Worm (Caenorhabditis elegans) whole organism, early embryonic: ENCODE measurements around the gene ivd-1.

Source experiments
- B0310.2 ChIP-seq: sonication (generic microtip); optimal IDR thresholded peaks from 2 replicates; lab custom pipeline; 2016; ENCODE audit warnings: mild to moderate bottlenecking, missing genetic modification characterization, missing compliant biosample characterization
- F13C5.2 ChIP-seq: sonication (generic microtip); optimal IDR thresholded peaks from 2 replicates; lab custom pipeline; 2017; ENCODE audit warnings: mild to moderate bottlenecking, missing genetic modification characterization, inconsistent platforms, missing compliant biosample characterization
- aly-1 ChIP-seq: sonication (generic microtip); optimal IDR thresholded peaks from 2 replicates; lab custom pipeline; 2016; ENCODE audit warnings: missing genetic modification characterization, missing compliant biosample characterization
- ama-1 ChIP-seq: fragments of 150-350 bp; optimal IDR thresholded peaks from 2 replicates; lab custom pipeline; 2014
- ceh-13 ChIP-seq: fragments of 200-800 bp; sonication (Bioruptor generic); optimal IDR thresholded peaks from 2 replicates; lab custom pipeline; 2018; ENCODE audit warnings: mild to moderate bottlenecking, missing genetic modification characterization, missing compliant biosample characterization
- ceh-36 ChIP-seq: sonication (generic microtip); optimal IDR thresholded peaks from 2 replicates; lab custom pipeline; 2016; ENCODE audit warnings: missing genetic modification characterization, inconsistent platforms, missing compliant biosample characterization
- ets-7 ChIP-seq: sonication (generic microtip); optimal IDR thresholded peaks from 2 replicates; lab custom pipeline; 2016; ENCODE audit warnings: missing genotype, missing genetic modification characterization, missing compliant biosample characterization
- flt-1 ChIP-seq: fragments of 200-800 bp; sonication (Bioruptor generic); IDR thresholded peaks from 2 replicates; pipeline ENCODE4 v1.3.6; 2022; ENCODE audit warnings: missing genetic modification characterization, missing compliant biosample characterization
- hmbx-1 ChIP-seq: sonication (generic microtip); optimal IDR thresholded peaks from 2 replicates; lab custom pipeline; 2016; ENCODE audit warnings: mild to moderate bottlenecking, missing genetic modification characterization, missing compliant biosample characterization
- hmg-4 ChIP-seq: fragments of 200-800 bp; sonication (Bioruptor generic); optimal IDR thresholded peaks from 2 replicates; lab custom pipeline; 2018; ENCODE audit warnings: mild to moderate bottlenecking, missing genetic modification characterization, missing compliant biosample characterization
- hnd-1 ChIP-seq: sonication (generic microtip); optimal IDR thresholded peaks from 2 replicates; lab custom pipeline; 2016; ENCODE audit warnings: missing genetic modification characterization, missing compliant biosample characterization
- pes-1 ChIP-seq: fragments of 200-800 bp; sonication (Bioruptor generic); IDR thresholded peaks from 2 replicates; pipeline ENCODE4 v1.3.6; 2022; ENCODE audit warnings: missing genetic modification reagents, missing genetic modification characterization, missing compliant biosample characterization
- scrt-1 ChIP-seq: fragments of 200-800 bp; sonication (Bioruptor generic); IDR thresholded peaks from 2 replicates; pipeline ENCODE4 v1.3.6; 2022; ENCODE audit warnings: missing genetic modification characterization, missing compliant biosample characterization
- sea-1 ChIP-seq: fragments of 200-800 bp; sonication (Bioruptor generic); conservative IDR thresholded peaks from 2 replicates; pipeline ENCODE4 v1.3.6; 2022; ENCODE audit warnings: missing genetic modification characterization, missing compliant biosample characterization
- tbx-11 ChIP-seq: fragments of 200-800 bp; sonication (Bioruptor generic); IDR thresholded peaks from 2 replicates; pipeline ENCODE4 v1.3.6; 2022; ENCODE audit warnings: missing genetic modification characterization, missing compliant biosample characterization
- tbx-37 ChIP-seq: fragments of 200-800 bp; sonication (Bioruptor generic); conservative IDR thresholded peaks from 2 replicates; pipeline ENCODE4 v1.3.6; 2022; ENCODE audit warnings: missing genetic modification reagents, missing genetic modification characterization, missing compliant biosample characterization
- tra-4 ChIP-seq: sonication (generic microtip); optimal IDR thresholded peaks from 2 replicates; lab custom pipeline; 2017; ENCODE audit warnings: missing genetic modification characterization, missing compliant biosample characterization

The ivd-1 gene

ce11 chrIV:5054297-5054696 lies 34.4 kb downstream of the ivd-1 start:
- no peak for TF ChIP-seq hmg-4
- TF ChIP-seq ama-1 (lab: Kevin White, UChicago): no peak
- no peak for TF ChIP-seq aly-1 (tag; lab: Kevin White, UChicago)
- TF ChIP-seq pes-1 (GFP tag; lab: Robert Waterston, UW): no peak
- no peak for TF ChIP-seq tra-4 (tag; lab: Kevin White, UChicago)
- no peak for TF ChIP-seq B0310.2 (tag; lab: Kevin White, UChicago)

ce11 chrIV:5045389-5045788 lies 43.3 kb downstream of the ivd-1 start, which contains the start of gene hot-9:
Gene hot-9, minus strand, starts transcription at chrIV:5045489.
- TF ChIP-seq tbx-37 (GFP tag; lab: Robert Waterston, UW) (no peak), ceh-13 (GFP tag; lab: Kevin White, UChicago) (no peak), hnd-1 (no peak), ets-7 (no peak), pes-1 (GFP tag; lab: Robert Waterston, UW) (no peak), F13C5.2 (tag; lab: Kevin White, UChicago) (no peak), hmg-4 (no peak), aly-1 (tag; lab: Kevin White, UChicago) (no peak), tbx-11 (GFP tag; lab: Robert Waterston, UW) (no peak)

- TF ChIP-seq pes-1 (GFP tag; lab: Robert Waterston, UW) (peak; percentile 84), aly-1 (tag; lab: Kevin White, UChicago) (no peak), F13C5.2 (tag; lab: Kevin White, UChicago) (no peak), tbx-11 (GFP tag; lab: Robert Waterston, UW) (peak; percentile 59), tbx-37 (GFP tag; lab: Robert Waterston, UW) (peak; percentile 49; the same call in 1 of the 2 replicates), sea-1 (GFP tag; lab: Robert Waterston, UW) (peak; percentile 74; the same call in 1 of the 2 replicates), scrt-1 (GFP tag; lab: Robert Waterston, UW) (peak; percentile 80), flt-1 (GFP tag; lab: Robert Waterston, UW) (peak; percentile 82), B0310.2 (tag; lab: Kevin White, UChicago) (peak; percentile 18)
These were observed 49.9 kb downstream of the ivd-1 start for ce11 chrIV:5038744-5039143.

- TF ChIP-seq hmbx-1 (tag; lab: Kevin White, UChicago): no peak
- TF ChIP-seq ceh-36 (tag; lab: Kevin White, UChicago): no peak
- no peak for TF ChIP-seq ceh-13 (GFP tag; lab: Kevin White, UChicago)
- TF ChIP-seq F13C5.2 (tag; lab: Kevin White, UChicago): no peak
- TF ChIP-seq ama-1 (lab: Kevin White, UChicago): no peak
- no peak for TF ChIP-seq tra-4 (tag; lab: Kevin White, UChicago)
These were observed 51.2 kb downstream of the ivd-1 start, which contains the start of gene C09B9.1 for ce11 chrIV:5037489-5037888. Gene C09B9.1, plus strand, starts transcription at chrIV:5037789.
